Worm (Caenorhabditis elegans) whole organism, L3 larva: ENCODE results near the gene C55A1.6.

Source experiments
- ama-1 ChIP-seq: fragments of 150-350 bp; optimal IDR thresholded peaks from 2 replicates; lab custom pipeline; 2018
- jun-1 ChIP-seq: fragments of 150-350 bp; optimal IDR thresholded peaks from 2 replicates; lab custom pipeline; 2014; ENCODE audit warnings: missing biosample characterization, missing genetic modification reagents, missing genetic modification characterization
- nfya-1 ChIP-seq: sonication (generic microtip); optimal IDR thresholded peaks from 2 replicates; lab custom pipeline; 2017; ENCODE audit warnings: missing genetic modification characterization, mild to moderate bottlenecking, missing compliant biosample characterization, antibody characterized with exemption, moderate library complexity; ENCODE audit not compliant: insufficient read depth
- nhr-12 ChIP-seq: fragments of 150-350 bp; optimal IDR thresholded peaks from 2 replicates; lab custom pipeline; 2014; ENCODE audit warnings: missing biosample characterization, missing genetic modification characterization
- skn-1 ChIP-seq: fragments of 150-350 bp; optimal IDR thresholded peaks from 2 replicates; lab custom pipeline; 2014; ENCODE audit warnings: missing biosample characterization, missing genetic modification characterization
- ztf-11 ChIP-seq: fragments of 150-350 bp; optimal IDR thresholded peaks from 2 replicates; lab custom pipeline; 2014; ENCODE audit warnings: missing biosample characterization, missing genetic modification characterization

DNA sequence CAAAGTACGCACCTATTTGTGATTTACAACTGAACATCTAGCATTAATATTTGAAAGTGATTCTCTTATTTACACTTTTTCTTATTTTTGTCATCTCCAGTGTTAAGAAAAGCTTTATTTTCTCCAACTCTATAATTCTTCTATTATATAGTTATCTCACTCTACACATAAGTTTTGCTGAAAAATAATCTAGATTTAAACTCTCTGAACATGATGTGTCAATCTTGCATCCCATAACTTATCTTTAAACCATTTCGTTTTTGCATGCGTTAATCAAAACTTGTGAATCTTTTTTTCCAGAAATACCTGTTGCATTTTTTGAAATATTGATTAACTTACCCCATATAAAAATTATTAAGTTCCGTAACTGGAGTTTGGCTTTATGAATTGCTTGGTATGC, 42.1 kb downstream of the C55A1.6 start, which contains the start of gene nhr-268:
- TF ChIP-seq nhr-12 (tag; lab: Kevin White, UChicago) (no peak), skn-1 (no peak), ztf-11 (tag; lab: Kevin White, UChicago) (no peak), jun-1 (tag; lab: Kevin White, UChicago) (no peak), ama-1 (lab: Kevin White, UChicago) (no peak), nfya-1 (tag; lab: Kevin White, UChicago) (no peak)
